Worm (Caenorhabditis elegans): Measurements from ENCODE around the gene T25E12.6.

The T25E12.6 gene

DNA sequence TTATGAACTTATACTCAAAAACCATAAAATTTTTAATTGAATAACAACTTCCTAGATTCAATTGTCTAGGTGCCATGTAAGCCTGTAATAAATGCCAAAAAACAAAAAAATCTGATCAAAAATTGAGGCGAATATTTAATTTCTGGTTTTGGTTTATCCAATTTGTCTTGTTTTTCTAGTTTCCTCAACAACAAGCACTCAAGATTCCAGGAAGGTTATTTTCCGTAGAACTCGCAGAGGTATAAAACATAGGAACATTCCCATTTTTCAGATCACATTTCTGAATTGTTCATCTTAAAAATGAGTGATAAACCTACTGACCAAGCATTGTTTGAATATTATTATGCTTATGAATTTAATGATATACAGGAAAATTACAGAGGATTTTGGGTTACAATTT, 45.0 kb upstream of the T25E12.6 start, which contains the start of gene srw-41:
TSS of gene srw-41 (plus strand) at position 301 of the 400 bp plus-strand sequence.
- TF ChIP-seq nhr-25 (tag; optimal IDR thresholded peaks at IDR 0.05) (no peak), snpc-4 (tag; optimal IDR thresholded peaks at IDR 0.05) (no peak), aly-2 (tag; optimal IDR thresholded peaks at IDR 0.05) (no peak), skn-1 (tag; optimal IDR thresholded peaks at IDR 0.05) (no peak), R02D3.7 (tag; optimal IDR thresholded peaks at IDR 0.05) (no peak)

DNA sequence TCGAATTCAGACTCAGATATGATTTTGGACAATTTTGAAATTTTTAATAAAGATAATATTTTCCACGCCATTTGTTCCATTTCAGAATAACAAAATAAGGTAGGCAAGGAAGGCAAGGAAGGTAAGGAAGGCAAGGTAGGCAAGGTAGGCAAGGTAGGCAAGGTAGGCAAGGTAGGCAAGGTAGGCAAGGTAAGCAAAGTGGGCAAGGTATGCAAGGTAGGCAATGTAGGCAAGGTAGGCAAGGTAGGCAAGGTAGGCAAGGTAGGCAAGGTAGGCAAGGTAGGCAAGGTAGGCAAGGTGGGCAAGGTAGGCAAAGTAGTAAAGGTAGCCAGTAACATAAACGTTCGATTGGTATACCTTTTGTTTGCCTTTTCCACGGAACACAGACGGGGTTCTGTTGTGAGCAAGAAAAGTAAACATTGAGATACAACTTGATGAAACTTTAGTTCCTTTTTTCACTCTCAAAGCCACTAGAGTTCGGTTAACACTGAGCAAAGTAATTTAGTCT, 42.4 kb upstream of the T25E12.6 start, which contains the start of gene Y70C5C.1:
TSS of gene Y70C5C.1 (plus strand) at position 458 of the 508 bp plus-strand sequence.
- TF ChIP-seq ama-1 (optimal IDR thresholded peaks at IDR 0.05), result no peak
- no peak for TF ChIP-seq nhr-11 (tag; optimal IDR thresholded peaks at IDR 0.05)
- TF ChIP-seq ceh-82 (tag; optimal IDR thresholded peaks at IDR 0.05), result no peak
- no peak for TF ChIP-seq mbf-1 (tag; optimal IDR thresholded peaks at IDR 0.05)
- TF ChIP-seq fos-1 (tag; optimal IDR thresholded peaks at IDR 0.05), result no peak

DNA sequence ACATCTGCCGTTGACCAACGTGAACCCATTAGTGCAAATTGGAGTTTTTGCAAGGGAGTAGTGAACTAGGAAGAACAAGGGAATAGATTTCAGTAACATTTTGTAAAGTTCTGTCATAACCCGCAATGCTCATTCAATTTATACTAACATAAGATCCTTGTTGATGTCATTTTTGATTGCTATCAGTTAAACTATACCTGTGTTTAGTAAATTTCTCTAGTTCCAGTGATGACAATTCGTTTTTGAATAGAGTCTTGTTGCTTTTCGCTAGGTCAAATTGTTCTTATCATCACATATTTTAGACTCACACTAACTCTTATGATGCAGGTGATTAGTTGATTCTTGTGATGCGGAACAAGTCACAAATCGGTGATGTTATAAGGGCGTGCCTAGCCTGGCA, 35.7 kb upstream of the T25E12.6 start, which contains the start of gene clec-9:
TSS of gene clec-9 (minus strand) at position 101 of the 400 bp plus-strand sequence.
- TF ChIP-seq sma-3 (GFP tag; optimal IDR thresholded peaks at IDR 0.05) (no peak), sem-4 (tag; optimal IDR thresholded peaks at IDR 0.05) (no peak), nhr-129 (tag; optimal IDR thresholded peaks at IDR 0.05) (no peak), nhr-6 (tag; optimal IDR thresholded peaks at IDR 0.05) (no peak), ceh-82 (tag; optimal IDR thresholded peaks at IDR 0.05) (no peak), crh-2 (tag; optimal IDR thresholded peaks at IDR 0.05) (no peak), ztf-11 (tag; optimal IDR thresholded peaks at IDR 0.05) (no peak), Y55F3AM.14 (GFP tag; optimal IDR thresholded peaks at IDR 0.05) (no peak), ztf-4 (tag; optimal IDR thresholded peaks at IDR 0.05) (no peak), mbf-1 (tag; optimal IDR thresholded peaks at IDR 0.05) (no peak), dmd-4 (tag; optimal IDR thresholded peaks at IDR 0.05) (no peak), lin-39 (tag; optimal IDR thresholded peaks at IDR 0.05) (no peak), elt-3 (tag; optimal IDR thresholded peaks at IDR 0.05) (no peak), nhr-77 (tag; optimal IDR thresholded peaks at IDR 0.05) (no peak), elt-1 (tag; optimal IDR thresholded peaks at IDR 0.05) (no peak)

DNA sequence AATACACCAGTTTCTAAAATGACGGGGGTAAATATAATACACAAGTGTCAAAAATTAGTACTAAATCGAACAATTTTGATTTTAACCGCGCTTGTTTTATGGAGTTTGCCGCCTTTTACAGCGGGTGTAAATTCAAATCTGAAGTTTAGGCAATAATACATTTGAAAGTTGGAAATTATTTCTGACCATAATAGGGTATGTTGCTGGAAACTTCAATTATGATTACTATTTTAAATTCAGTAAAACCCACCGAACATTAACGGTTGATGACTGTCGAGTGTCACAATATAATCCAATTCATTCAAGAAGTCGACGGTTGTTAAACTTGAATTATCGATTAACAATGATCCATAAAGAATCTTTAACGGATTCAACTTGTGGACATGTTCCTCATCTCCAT, 28.4 kb upstream of the T25E12.6 start:
- TF ChIP-seq lin-13 (GFP tag; optimal IDR thresholded peaks at IDR 0.05) (no peak), sma-3 (GFP tag; optimal IDR thresholded peaks at IDR 0.05) (no peak), nhr-129 (tag; optimal IDR thresholded peaks at IDR 0.05) (no peak), Y55F3AM.14 (GFP tag; optimal IDR thresholded peaks at IDR 0.05) (no peak), nhr-6 (tag; optimal IDR thresholded peaks at IDR 0.05) (no peak), unc-62 (GFP tag; optimal IDR thresholded peaks at IDR 0.05) (no peak), fos-1 (tag; optimal IDR thresholded peaks at IDR 0.05) (no peak), alr-1 (tag; optimal IDR thresholded peaks at IDR 0.05) (no peak), nhr-10 (tag; optimal IDR thresholded peaks at IDR 0.05) (no peak), ceh-16 (tag; optimal IDR thresholded peaks at IDR 0.05) (no peak), blmp-1 (tag; optimal IDR thresholded peaks at IDR 0.05; ENCODE audit: insufficient read depth) (no peak), gmeb-1 (tag; optimal IDR thresholded peaks at IDR 0.05) (no peak), mab-5 (tag; optimal IDR thresholded peaks at IDR 0.05) (no peak), peb-1 (tag; optimal IDR thresholded peaks at IDR 0.05) (no peak), snpc-4 (tag; optimal IDR thresholded peaks at IDR 0.05) (no peak)

DNA sequence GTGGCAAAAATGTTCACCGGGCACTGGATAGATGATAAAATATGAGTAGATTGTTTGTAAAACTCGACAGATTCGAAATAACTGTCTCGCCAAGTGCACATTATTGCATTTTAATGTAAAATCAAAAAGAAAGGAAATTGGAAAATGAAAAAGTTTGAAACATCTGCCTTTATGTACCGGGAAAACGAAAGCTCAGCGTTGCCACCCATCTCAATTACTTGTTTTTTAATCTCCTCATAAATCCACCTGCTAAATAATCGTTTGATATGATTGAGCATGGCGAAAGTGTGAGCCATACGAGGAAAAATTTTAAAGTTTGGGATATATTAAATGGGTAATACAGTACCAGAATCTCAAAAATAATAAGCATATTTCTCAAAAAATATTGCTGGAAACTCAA, 25.6 kb upstream of the T25E12.6 start, which contains the start of gene srh-137:
TSS of gene srh-137 (minus strand) at position 101 of the 400 bp plus-strand sequence.
- TF ChIP-seq nhr-237 (tag; optimal IDR thresholded peaks at IDR 0.05) (no peak), nhr-10 (tag; optimal IDR thresholded peaks at IDR 0.05) (no peak), snpc-4 (tag; optimal IDR thresholded peaks at IDR 0.05) (no peak), F13H6.1 (tag; optimal IDR thresholded peaks at IDR 0.05) (no peak), nhr-129 (tag; optimal IDR thresholded peaks at IDR 0.05) (no peak), nhr-11 (tag; optimal IDR thresholded peaks at IDR 0.05) (no peak), ztf-1 (GFP tag; conservative IDR thresholded peaks at IDR 0.05) (no peak)
